Fruit fly (Drosophila melanogaster): ENCODE results near the gene TM9SF3.

- TF ChIP-seq CG32121 (GFP tag; IDR thresholded peaks at IDR 0.05) = no peak
- no peak for TF ChIP-seq gl (tag; optimal IDR thresholded peaks at IDR 0.05)
- no peak for TF ChIP-seq CG34367 (tag; optimal IDR thresholded peaks at IDR 0.05)
- no peak for TF ChIP-seq Pif1B (GFP tag; optimal IDR thresholded peaks at IDR 0.05)
- no peak for TF ChIP-seq EcR (GFP tag; optimal IDR thresholded peaks at IDR 0.05)
- TF ChIP-seq fd96Ca (GFP tag; IDR thresholded peaks at IDR 0.05) = peak; percentile 46; the same call in 1 of the 3 replicates
- TF ChIP-seq CG8301 (tag; optimal IDR thresholded peaks at IDR 0.05) = no peak
- TF ChIP-seq CG15710 (tag; optimal IDR thresholded peaks at IDR 0.05) = no peak
- no peak for TF ChIP-seq CG8159 (tag; optimal IDR thresholded peaks at IDR 0.05)
- no peak for TF ChIP-seq CG14655 (GFP tag; optimal IDR thresholded peaks at IDR 0.05)
- no peak for TF ChIP-seq CG9948 (tag; optimal IDR thresholded peaks at IDR 0.05)
- peak; percentile 12 for TF ChIP-seq Snoo (tag; optimal IDR thresholded peaks at IDR 0.05)
- 0 out of 3 replicates have a peak, but pooled peaks have one; percentile 42 for TF ChIP-seq CG4496 (GFP tag; IDR thresholded peaks at IDR 0.05)
- TF ChIP-seq CG17806 (tag; optimal IDR thresholded peaks at IDR 0.05) = no peak
Observed at dm6 chr3L:5571051-5571450, 32.7 kb downstream of the TM9SF3 start.
